Worm (Caenorhabditis elegans) whole organism, L2 larva: ENCODE measurements around the gene H14N18.2.

Experiments used
- C34F6.9 ChIP-seq: fragments of 150-350 bp; optimal IDR thresholded peaks from 2 replicates; lab custom pipeline; 2014; ENCODE audit warnings: missing biosample characterization, missing genetic modification characterization
- F13H6.1 ChIP-seq: sonication (generic microtip); optimal IDR thresholded peaks from 2 replicates; lab custom pipeline; 2016; ENCODE audit warnings: missing genetic modification characterization, missing compliant biosample characterization
- R02D3.7 ChIP-seq: fragments of 150-350 bp; optimal IDR thresholded peaks from 2 replicates; lab custom pipeline; 2014; ENCODE audit warnings: missing biosample characterization, missing genetic modification characterization
- Y55F3AM.14 ChIP-seq: fragments of 200-800 bp; sonication (Bioruptor generic); optimal IDR thresholded peaks from 2 replicates; lab custom pipeline; 2018; ENCODE audit warnings: mild to moderate bottlenecking, missing genetic modification characterization, missing compliant biosample characterization
- ZK546.5 ChIP-seq: sonication (generic microtip); optimal IDR thresholded peaks from 2 replicates; lab custom pipeline; 2017; ENCODE audit warnings: missing biosample characterization, missing genetic modification characterization
- alr-1 ChIP-seq: fragments of 150-350 bp; optimal IDR thresholded peaks from 2 replicates; lab custom pipeline; 2014; ENCODE audit warnings: missing biosample characterization, missing genetic modification characterization
- ama-1 ChIP-seq: fragments of 150-350 bp; optimal IDR thresholded peaks from 2 replicates; lab custom pipeline; 2018; ENCODE audit warnings: inconsistent platforms
- blmp-1 ChIP-seq: sonication (generic microtip); optimal IDR thresholded peaks from 2 replicates; lab custom pipeline; 2017; ENCODE audit warnings: missing genetic modification characterization, mild to moderate bottlenecking, missing compliant biosample characterization, antibody characterized with exemption, moderate library complexity; ENCODE audit not compliant: insufficient read depth
- ceh-82 ChIP-seq: fragments of 150-350 bp; optimal IDR thresholded peaks from 2 replicates; lab custom pipeline; 2014; ENCODE audit warnings: missing biosample characterization, missing genetic modification characterization
- dmd-4 ChIP-seq: sonication (generic microtip); optimal IDR thresholded peaks from 2 replicates; lab custom pipeline; 2017; ENCODE audit warnings: missing biosample characterization, missing genetic modification characterization
- elt-1 ChIP-seq: fragments of 150-350 bp; optimal IDR thresholded peaks from 2 replicates; lab custom pipeline; 2014; ENCODE audit warnings: missing biosample characterization, missing genetic modification characterization
- elt-3 ChIP-seq: sonication (generic microtip); optimal IDR thresholded peaks from 2 replicates; lab custom pipeline; 2017; ENCODE audit warnings: missing biosample characterization, missing genetic modification characterization
- fos-1 ChIP-seq: fragments of 150-350 bp; optimal IDR thresholded peaks from 2 replicates; lab custom pipeline; 2014; ENCODE audit warnings: missing biosample characterization, missing genetic modification characterization
- lin-11 ChIP-seq: fragments of 150-350 bp; sonication (generic microtip); optimal IDR thresholded peaks from 2 replicates; lab custom pipeline; 2014; ENCODE audit warnings: missing biosample characterization, missing genetic modification characterization, inconsistent platforms, mixed read lengths
- lin-39 ChIP-seq: fragments of 150-350 bp; optimal IDR thresholded peaks from 2 replicates; lab custom pipeline; 2014; ENCODE audit warnings: missing biosample characterization, missing genetic modification reagents, missing genetic modification characterization
- lsy-2 ChIP-seq, 2 experiments: fragments of 150-350 bp in 1 of 2; sonication (generic microtip) in 1 of 2; optimal IDR thresholded peaks; 2 replicates each; lab custom pipeline; 2014 to 2017; ENCODE audit warnings: missing biosample characterization in 2 of 2, missing genetic modification characterization in 2 of 2
- mbf-1 ChIP-seq: sonication (generic microtip); optimal IDR thresholded peaks from 2 replicates; lab custom pipeline; 2017; ENCODE audit warnings: missing biosample characterization, missing genetic modification characterization
- mdl-1 ChIP-seq, 2 experiments: fragments of 150-350 bp in 1 of 2; sonication (generic microtip) in 1 of 2; optimal IDR thresholded peaks; 2 replicates each; lab custom pipeline; 2017; ENCODE audit warnings: missing biosample characterization in 2 of 2, missing genetic modification characterization in 2 of 2
- nhr-10 ChIP-seq: sonication (generic microtip); optimal IDR thresholded peaks from 2 replicates; lab custom pipeline; 2017; ENCODE audit warnings: missing biosample characterization, missing genetic modification characterization
- nhr-11 ChIP-seq: fragments of 150-350 bp; optimal IDR thresholded peaks from 2 replicates; lab custom pipeline; 2014; ENCODE audit warnings: missing biosample characterization, missing genetic modification characterization
- nhr-12 ChIP-seq: fragments of 150-350 bp; optimal IDR thresholded peaks from 2 replicates; lab custom pipeline; 2014; ENCODE audit warnings: missing biosample characterization, missing genetic modification characterization
- nhr-129 ChIP-seq: fragments of 150-350 bp; optimal IDR thresholded peaks from 2 replicates; lab custom pipeline; 2014; ENCODE audit warnings: missing biosample characterization, missing genetic modification characterization
- nhr-21 ChIP-seq: fragments of 150-350 bp; optimal IDR thresholded peaks from 2 replicates; lab custom pipeline; 2014; ENCODE audit warnings: missing biosample characterization, missing genetic modification characterization
- nhr-23 ChIP-seq: fragments of 150-350 bp; optimal IDR thresholded peaks from 2 replicates; lab custom pipeline; 2014; ENCODE audit warnings: missing biosample characterization, missing genetic modification reagents, missing genetic modification characterization
- nhr-77 ChIP-seq: fragments of 150-350 bp; optimal IDR thresholded peaks from 2 replicates; lab custom pipeline; 2014; ENCODE audit warnings: missing biosample characterization, missing genetic modification characterization
- sem-4 ChIP-seq: fragments of 150-350 bp; optimal IDR thresholded peaks from 2 replicates; lab custom pipeline; 2014; ENCODE audit warnings: missing biosample characterization, missing genetic modification reagents, missing genetic modification characterization
- skn-1 ChIP-seq: sonication (generic microtip); optimal IDR thresholded peaks from 2 replicates; lab custom pipeline; 2017; ENCODE audit warnings: missing biosample characterization, missing genetic modification characterization
- sma-3 ChIP-seq: sonication (generic microtip); optimal IDR thresholded peaks from 2 replicates; lab custom pipeline; 2016; ENCODE audit warnings: missing genetic modification reagents, missing genetic modification characterization, missing compliant biosample characterization
- sma-9 ChIP-seq, 2 experiments: fragments of 150-350 bp in 1 of 2; sonication (generic microtip) in 1 of 2; optimal IDR thresholded peaks; 2 replicates each; lab custom pipeline; 2014 to 2016; ENCODE audit warnings: missing genetic modification characterization in 2 of 2, mild to moderate bottlenecking in 1 of 2, missing biosample characterization in 1 of 2, missing compliant biosample characterization in 1 of 2, missing genetic modification reagents in 1 of 2, moderate library complexity in 1 of 2
- snpc-4 ChIP-seq: fragments of 150-350 bp; optimal IDR thresholded peaks from 2 replicates; lab custom pipeline; 2014; ENCODE audit warnings: missing biosample characterization, missing genetic modification characterization
- unc-39 ChIP-seq: fragments of 150-350 bp; optimal IDR thresholded peaks from 2 replicates; lab custom pipeline; 2014; ENCODE audit warnings: missing biosample characterization, missing genetic modification characterization
- unc-55 ChIP-seq: fragments of 150-350 bp; sonication (generic microtip); optimal IDR thresholded peaks from 3 replicates; lab custom pipeline; 2014; ENCODE audit warnings: missing biosample characterization, missing genetic modification reagents, missing genetic modification characterization
- unc-62 ChIP-seq: fragments of 150-350 bp; optimal IDR thresholded peaks from 2 replicates; lab custom pipeline; 2014; ENCODE audit warnings: missing biosample characterization, missing genetic modification reagents, missing genetic modification characterization
- zag-1 ChIP-seq: fragments of 150-350 bp; optimal IDR thresholded peaks from 2 replicates; lab custom pipeline; 2014; ENCODE audit warnings: missing biosample characterization, missing genetic modification characterization
- ztf-1 ChIP-seq: fragments of 200-800 bp; sonication (Bioruptor generic); conservative IDR thresholded peaks from 2 replicates; pipeline ENCODE4 v1.3.6; 2022; ENCODE audit warnings: missing genetic modification characterization, missing compliant biosample characterization
- ztf-11 ChIP-seq: sonication (generic microtip); optimal IDR thresholded peaks from 2 replicates; lab custom pipeline; 2017; ENCODE audit warnings: missing biosample characterization, missing genetic modification characterization
- ztf-4 ChIP-seq: fragments of 150-350 bp; optimal IDR thresholded peaks from 2 replicates; lab custom pipeline; 2014; ENCODE audit warnings: missing biosample characterization, missing genetic modification characterization

The H14N18.2 gene

DNA sequence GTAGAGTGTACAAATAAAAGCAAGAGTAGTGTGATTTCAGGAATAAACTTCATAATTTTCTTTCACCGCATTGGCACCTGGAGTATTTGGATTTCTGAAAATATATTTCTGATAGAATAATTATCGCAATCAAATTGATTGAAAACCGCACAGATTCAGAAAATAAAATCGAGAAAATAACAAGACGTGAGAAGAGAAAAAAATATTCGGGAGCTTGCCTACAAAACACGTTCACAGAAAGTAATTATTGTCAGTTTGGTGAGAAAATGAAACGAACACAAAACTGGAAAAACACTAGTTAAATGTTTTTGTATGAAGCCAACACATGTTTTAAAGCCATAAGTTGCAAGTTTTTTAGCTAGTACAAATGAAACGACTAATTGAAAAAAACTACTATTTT is 18.5 kb upstream of the H14N18.2 start, which contains the start of gene mod-1:
Gene mod-1 (minus strand): TSS at position 101 of the 400 bp plus-strand sequence.
- TF ChIP-seq Y55F3AM.14 (GFP tag; lab: Kevin White, UChicago) = no peak
- TF ChIP-seq sma-9 (GFP tag; optimal IDR thresholded peaks at IDR 0.05; lab: Kevin White, UChicago) = no peak
- TF ChIP-seq sma-9 (tag; optimal IDR thresholded peaks at IDR 0.05; lab: Kevin White, UChicago) = no peak
- TF ChIP-seq nhr-23 = no peak
- no peak for TF ChIP-seq C34F6.9 (tag; lab: Kevin White, UChicago)
- TF ChIP-seq ztf-11 (tag; lab: Kevin White, UChicago) = no peak
- no peak for TF ChIP-seq snpc-4 (tag; lab: Kevin White, UChicago)
- TF ChIP-seq unc-39 (tag; lab: Kevin White, UChicago) = no peak
- TF ChIP-seq R02D3.7 (tag; lab: Kevin White, UChicago) = no peak
- no peak for TF ChIP-seq blmp-1 (tag; lab: Kevin White, UChicago)
- no peak for TF ChIP-seq lin-11 (tag; lab: Kevin White, UChicago)

DNA sequence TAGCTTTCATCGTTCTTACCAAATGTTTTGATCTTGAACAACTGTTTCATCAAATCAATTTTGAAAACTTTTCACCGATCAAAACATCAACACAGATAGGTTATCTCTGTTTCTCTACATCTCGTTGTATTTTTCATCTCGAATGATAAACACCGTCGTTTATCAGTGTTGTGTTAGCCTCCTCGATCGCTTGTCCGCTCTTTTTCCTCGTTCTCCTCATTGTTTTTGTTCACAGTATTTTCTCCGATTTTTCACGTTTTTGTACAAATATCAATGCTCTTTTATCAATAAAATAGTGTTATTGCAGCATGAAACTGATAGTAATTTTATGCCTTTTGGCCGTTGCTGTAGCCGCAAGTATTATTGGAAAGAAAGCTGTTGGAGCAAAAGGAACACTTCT is 9.6 kb upstream of the H14N18.2 start, which contains the start of gene ttr-47:
Gene ttr-47 (plus strand): TSS at position 308 of the 400 bp plus-strand sequence.
- TF ChIP-seq lin-39 (tag; lab: Kevin White, UChicago) (no peak), zag-1 (tag; lab: Kevin White, UChicago) (no peak), fos-1 (tag; lab: Kevin White, UChicago) (peak; percentile 7), nhr-129 (tag; lab: Kevin White, UChicago) (peak; percentile 33), mdl-1 (tag; optimal IDR thresholded peaks at IDR 0.05; lab: Kevin White, UChicago) (no peak), alr-1 (tag; lab: Kevin White, UChicago) (no peak), lsy-2 (tag; optimal IDR thresholded peaks at IDR 0.05; lab: Kevin White, UChicago) (peak in 1 of 2 experiments; percentile 18), F13H6.1 (peak; percentile 12)

DNA sequence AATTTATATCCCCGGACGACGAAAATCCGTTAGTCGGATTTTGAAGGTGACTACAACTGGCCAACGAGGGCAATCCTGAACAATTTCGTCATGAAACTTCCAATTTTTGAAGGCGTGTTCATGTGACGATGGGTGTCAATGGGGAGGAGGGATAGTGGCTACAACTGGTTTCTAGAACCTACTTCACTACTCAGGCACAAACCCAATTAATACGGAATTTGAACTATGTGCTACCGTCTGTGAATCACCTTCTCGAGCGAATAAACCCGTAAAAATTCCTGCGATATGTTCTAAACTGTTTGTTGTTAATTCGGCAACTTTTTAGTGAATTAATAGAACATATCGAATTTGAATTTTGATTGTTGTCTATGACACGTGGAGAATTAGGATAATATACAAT is 4.7 kb upstream of the H14N18.2 start:
- TF ChIP-seq lsy-2 (tag; optimal IDR thresholded peaks at IDR 0.05; lab: Kevin White, UChicago) (no peak), snpc-4 (tag; lab: Kevin White, UChicago) (no peak), ztf-11 (tag; lab: Kevin White, UChicago) (no peak), unc-62 (no peak), unc-55 (GFP tag; lab: Kevin White, UChicago) (no peak), dmd-4 (no peak), nhr-11 (tag; lab: Kevin White, UChicago) (no peak), nhr-129 (tag; lab: Kevin White, UChicago) (no peak), ZK546.5 (tag; lab: Kevin White, UChicago) (no peak), blmp-1 (tag; lab: Kevin White, UChicago) (no peak), skn-1 (tag; lab: Kevin White, UChicago) (no peak)

DNA sequence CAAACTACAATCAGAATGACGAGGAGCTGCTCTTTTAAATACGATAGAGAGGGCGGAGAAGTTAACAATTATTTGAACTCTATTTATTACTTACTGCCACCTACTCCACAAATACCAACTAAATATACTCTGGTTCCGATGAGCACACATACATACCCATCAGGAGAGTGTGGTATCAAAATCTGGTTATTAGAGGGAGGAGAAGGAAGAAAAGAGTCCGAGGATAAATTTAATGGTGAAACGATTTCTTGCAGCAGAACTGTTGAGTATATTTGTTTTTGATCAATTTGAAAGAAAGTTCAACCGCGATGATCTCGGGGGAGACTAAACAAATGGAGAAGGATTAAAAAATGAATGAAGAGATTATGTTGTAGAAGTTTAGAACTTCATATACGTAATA is 3.5 kb upstream of the H14N18.2 start, which contains the start of gene H14N18.4:
Gene H14N18.4 (minus strand): TSS at position 12 of the 400 bp plus-strand sequence.
- TF ChIP-seq sma-9 (GFP tag; optimal IDR thresholded peaks at IDR 0.05; lab: Kevin White, UChicago) (no peak), sma-9 (tag; optimal IDR thresholded peaks at IDR 0.05; lab: Kevin White, UChicago) (no peak), C34F6.9 (tag; lab: Kevin White, UChicago) (no peak), ama-1 (lab: Kevin White, UChicago) (no peak), R02D3.7 (tag; lab: Kevin White, UChicago) (no peak), Y55F3AM.14 (GFP tag; lab: Kevin White, UChicago) (no peak), ZK546.5 (tag; lab: Kevin White, UChicago) (no peak), F13H6.1 (no peak), mbf-1 (tag; lab: Kevin White, UChicago) (no peak)

DNA sequence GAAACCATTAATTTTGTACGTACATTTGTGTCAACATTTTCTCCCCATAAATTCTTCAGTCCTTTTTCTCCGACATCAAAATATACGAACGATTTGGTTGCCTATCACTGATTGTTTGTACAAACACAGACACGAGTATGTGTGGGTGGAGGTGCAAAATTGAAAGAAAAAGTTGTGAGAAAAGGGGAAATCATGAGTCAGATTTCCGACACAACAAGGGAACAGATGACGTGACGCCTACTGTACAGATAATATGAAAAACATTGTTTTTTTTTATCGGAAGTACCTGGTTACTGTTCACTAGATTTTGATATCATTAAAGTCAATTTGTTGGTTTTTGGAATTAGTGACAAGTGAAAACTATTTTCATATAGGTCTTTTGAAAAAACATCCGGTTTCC is 1.8 kb downstream of the H14N18.2 start:
- TF ChIP-seq sma-3 (GFP tag; lab: Kevin White, UChicago) = peak; percentile 35
- no peak for TF ChIP-seq snpc-4 (tag; lab: Kevin White, UChicago)

DNA sequence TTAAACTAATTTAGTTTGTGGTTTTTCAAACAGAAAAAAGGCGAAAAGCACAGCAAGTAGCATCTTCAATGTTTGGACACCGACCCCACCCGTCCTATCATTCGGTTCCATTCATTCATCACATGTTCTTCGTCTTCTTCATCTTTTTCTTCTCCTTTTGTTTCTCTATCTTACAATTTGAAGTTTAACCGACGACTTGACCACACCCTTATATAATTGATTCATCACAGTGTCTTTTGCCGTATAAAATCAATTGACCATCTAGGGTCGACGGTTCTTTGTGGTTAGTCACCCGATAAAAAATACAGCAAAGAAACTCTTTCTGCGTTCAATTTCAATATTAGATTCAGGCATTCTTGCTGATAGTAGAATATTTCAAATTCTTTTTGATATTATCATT is 2.7 kb downstream of the H14N18.2 start:
- TF ChIP-seq elt-3 (tag; lab: Kevin White, UChicago) = no peak
- TF ChIP-seq nhr-23 = no peak
- no peak for TF ChIP-seq nhr-11 (tag; lab: Kevin White, UChicago)
- TF ChIP-seq nhr-77 = no peak
- TF ChIP-seq unc-55 (GFP tag; lab: Kevin White, UChicago) = no peak
- TF ChIP-seq unc-39 (tag; lab: Kevin White, UChicago) = no peak
- TF ChIP-seq ceh-82 (tag; lab: Kevin White, UChicago) = no peak
- TF ChIP-seq ama-1 (lab: Kevin White, UChicago) = peak; percentile 77
- no peak for TF ChIP-seq ztf-1
- no peak for TF ChIP-seq ZK546.5 (tag; lab: Kevin White, UChicago)
- TF ChIP-seq F13H6.1 = no peak
- TF ChIP-seq zag-1 (tag; lab: Kevin White, UChicago) = no peak
- peak; percentile 31 for TF ChIP-seq nhr-21
- peak in 1 of 2 experiments; percentile 24 for TF ChIP-seq lsy-2 (tag; optimal IDR thresholded peaks at IDR 0.05; lab: Kevin White, UChicago)
- TF ChIP-seq blmp-1 (tag; lab: Kevin White, UChicago) = peak; percentile 10
- no peak for TF ChIP-seq nhr-12
- peak; percentile 48 for TF ChIP-seq nhr-129 (tag; lab: Kevin White, UChicago)
- TF ChIP-seq ztf-11 (tag; lab: Kevin White, UChicago) = no peak
- TF ChIP-seq sma-9 (GFP tag; optimal IDR thresholded peaks at IDR 0.05; lab: Kevin White, UChicago) = peak; percentile 64
- TF ChIP-seq sma-9 (tag; optimal IDR thresholded peaks at IDR 0.05; lab: Kevin White, UChicago) = no peak
- no peak for TF ChIP-seq sem-4 (tag; lab: Kevin White, UChicago)
- no peak for TF ChIP-seq elt-1 (tag; lab: Kevin White, UChicago)
- TF ChIP-seq ztf-4 (tag; lab: Kevin White, UChicago) = no peak
- peak; percentile 40 for TF ChIP-seq sma-3 (GFP tag; lab: Kevin White, UChicago)
- no peak for TF ChIP-seq lin-11 (tag; lab: Kevin White, UChicago)
- TF ChIP-seq nhr-10 (tag; lab: Kevin White, UChicago) = no peak
- TF ChIP-seq dmd-4 = no peak
- TF ChIP-seq lin-39 (tag; lab: Kevin White, UChicago) = no peak
- TF ChIP-seq fos-1 (tag; lab: Kevin White, UChicago) = peak; percentile 80
